Worm (Caenorhabditis elegans) whole organism, early embryonic: Measurements from ENCODE around the gene mboa-1.

Source experiments
- F13C5.2 ChIP-seq: sonication (generic microtip); optimal IDR thresholded peaks from 2 replicates; lab custom pipeline; 2017; ENCODE audit warnings: mild to moderate bottlenecking, missing genetic modification characterization, inconsistent platforms, missing compliant biosample characterization
- aly-1 ChIP-seq: sonication (generic microtip); optimal IDR thresholded peaks from 2 replicates; lab custom pipeline; 2016; ENCODE audit warnings: missing genetic modification characterization, missing compliant biosample characterization
- ama-1 ChIP-seq: fragments of 150-350 bp; optimal IDR thresholded peaks from 2 replicates; lab custom pipeline; 2014
- ceh-13 ChIP-seq: fragments of 200-800 bp; sonication (Bioruptor generic); optimal IDR thresholded peaks from 2 replicates; lab custom pipeline; 2018; ENCODE audit warnings: mild to moderate bottlenecking, missing genetic modification characterization, missing compliant biosample characterization
- ets-7 ChIP-seq: sonication (generic microtip); optimal IDR thresholded peaks from 2 replicates; lab custom pipeline; 2016; ENCODE audit warnings: missing genotype, missing genetic modification characterization, missing compliant biosample characterization
- hmbx-1 ChIP-seq: sonication (generic microtip); optimal IDR thresholded peaks from 2 replicates; lab custom pipeline; 2016; ENCODE audit warnings: mild to moderate bottlenecking, missing genetic modification characterization, missing compliant biosample characterization
- pes-1 ChIP-seq: fragments of 200-800 bp; sonication (Bioruptor generic); IDR thresholded peaks from 2 replicates; pipeline ENCODE4 v1.3.6; 2022; ENCODE audit warnings: missing genetic modification reagents, missing genetic modification characterization, missing compliant biosample characterization
- sea-1 ChIP-seq: fragments of 200-800 bp; sonication (Bioruptor generic); conservative IDR thresholded peaks from 2 replicates; pipeline ENCODE4 v1.3.6; 2022; ENCODE audit warnings: missing genetic modification characterization, missing compliant biosample characterization

ce11 chrX:16024558-16024957, 6.0 kb upstream of the mboa-1 start:
- TF ChIP-seq hmbx-1 (tag; lab: Kevin White, UChicago) (no peak), ets-7 (tag; lab: Kevin White, UChicago) (no peak), aly-1 (tag; lab: Kevin White, UChicago) (no peak), pes-1 (GFP tag; lab: Robert Waterston, UW) (no peak), ama-1 (lab: Kevin White, UChicago) (no peak), F13C5.2 (no peak), sea-1 (GFP tag; lab: Robert Waterston, UW) (no peak), ceh-13 (no peak)
